Fruit fly (Drosophila melanogaster): ENCODE measurements around the gene S6k.

Gene S6k

DNA sequence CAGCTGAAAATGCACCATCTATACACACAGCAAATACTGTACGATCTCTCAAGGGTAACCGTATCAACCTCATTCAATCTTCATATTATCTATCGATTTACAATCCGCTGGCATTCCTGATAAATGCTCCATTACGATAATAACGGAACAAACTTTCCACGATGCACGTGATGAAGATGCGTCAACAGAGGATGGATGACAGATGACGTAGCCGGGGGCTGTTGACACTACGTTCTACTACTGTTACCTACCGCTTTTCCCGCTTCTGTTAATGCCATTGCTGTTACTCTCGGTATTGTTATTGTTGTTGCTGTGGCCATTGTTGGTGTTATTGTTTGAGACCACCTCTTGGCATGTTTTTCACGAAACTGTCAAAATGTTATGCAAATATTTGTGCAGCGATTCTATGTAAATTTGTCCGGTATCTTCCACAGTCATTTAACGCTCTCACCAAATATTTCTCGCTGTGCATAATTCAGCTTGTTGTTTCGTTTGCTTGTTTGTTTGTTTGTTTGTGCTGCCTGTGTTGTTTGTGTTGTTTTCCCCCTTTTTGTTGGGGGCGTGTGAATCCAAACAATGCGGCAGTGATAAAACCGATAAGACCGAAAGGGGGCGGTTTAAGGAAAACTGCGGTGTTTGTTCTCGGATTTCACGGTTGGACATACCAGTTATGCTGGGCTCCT is 13.2 kb upstream of the S6k start (continued):
- peak; percentile 84 for TF ChIP-seq CG11723 (GFP tag; optimal IDR thresholded peaks at IDR 0.05)
- peak; percentile 69 for TF ChIP-seq sob (GFP tag; IDR thresholded peaks at IDR 0.05)
- peak; percentile 66 for TF ChIP-seq gcm (GFP tag; optimal IDR thresholded peaks at IDR 0.05)
- TF ChIP-seq CG18476 (GFP tag; optimal IDR thresholded peaks at IDR 0.05): peak; percentile 67
- peak; percentile 43 for TF ChIP-seq CG30403 (GFP tag; optimal IDR thresholded peaks at IDR 0.05)
- TF ChIP-seq jumu (GFP tag; optimal IDR thresholded peaks at IDR 0.05): peak; percentile 62
- TF ChIP-seq CG1529 (GFP tag; optimal IDR thresholded peaks at IDR 0.05): peak; percentile 82
- TF ChIP-seq Doc2 (GFP tag; IDR thresholded peaks at IDR 0.05): no peak
- TF ChIP-seq Hmx (GFP tag; optimal IDR thresholded peaks at IDR 0.05): no peak
- no peak for TF ChIP-seq CG12155 (GFP tag; optimal IDR thresholded peaks at IDR 0.05)
- TF ChIP-seq mirr (GFP tag; optimal IDR thresholded peaks at IDR 0.05): peak; percentile 55
- no peak for TF ChIP-seq CG3995 (GFP tag; optimal IDR thresholded peaks at IDR 0.05)
- TF ChIP-seq CG14710 (tag; optimal IDR thresholded peaks at IDR 0.05): peak; percentile 89
- peak; percentile 70 for TF ChIP-seq Hmr (GFP tag; optimal IDR thresholded peaks at IDR 0.05)
- TF ChIP-seq Vsx1 (GFP tag; optimal IDR thresholded peaks at IDR 0.05): peak; percentile 85
- no peak for TF ChIP-seq nerfin-2 (GFP tag; IDR thresholded peaks at IDR 0.05; ENCODE audit: partially characterized antibody)
- TF ChIP-seq HHEX (GFP tag; optimal IDR thresholded peaks at IDR 0.05): peak; percentile 88
- peak; percentile 90 for TF ChIP-seq Mes4 (GFP tag; optimal IDR thresholded peaks at IDR 0.05)
- TF ChIP-seq Sry-δ (GFP tag; optimal IDR thresholded peaks at IDR 0.05): peak; percentile 47
- peak; percentile 86; the same call in 1 of the 2 replicates for TF ChIP-seq chm (GFP tag; IDR thresholded peaks at IDR 0.05)
- TF ChIP-seq Rfx (GFP tag; IDR thresholded peaks at IDR 0.05): peak; percentile 59; the same call in 1 of the 2 replicates
- peak; percentile 61 for TF ChIP-seq CG10543 (GFP tag; optimal IDR thresholded peaks at IDR 0.05)
- TF ChIP-seq Sox100B (GFP tag; optimal IDR thresholded peaks at IDR 0.05): peak; percentile 89
- TF ChIP-seq fd96Cb (tag; optimal IDR thresholded peaks at IDR 0.05): peak; percentile 80
- TF ChIP-seq Dip3 (GFP tag; optimal IDR thresholded peaks at IDR 0.05): no peak
- TF ChIP-seq CG5180 (GFP tag; optimal IDR thresholded peaks at IDR 0.05): peak; percentile 85
- TF ChIP-seq Mad (GFP tag; optimal IDR thresholded peaks at IDR 0.05): peak; percentile 75
- TF ChIP-seq fd102C (GFP tag; optimal IDR thresholded peaks at IDR 0.05): peak; percentile 96
- TF ChIP-seq CG3065 (GFP tag; optimal IDR thresholded peaks at IDR 0.05): peak; percentile 87
- TF ChIP-seq Gsc (GFP tag; IDR thresholded peaks at IDR 0.05): no peak
- TF ChIP-seq YL-1 (GFP tag; optimal IDR thresholded peaks at IDR 0.05): peak; percentile 77
- peak; percentile 93 for TF ChIP-seq CG12071 (GFP tag; optimal IDR thresholded peaks at IDR 0.05)
- no peak for TF ChIP-seq CG9215 (GFP tag; IDR thresholded peaks at IDR 0.05)
- no peak for TF ChIP-seq hbn (GFP tag; IDR thresholded peaks at IDR 0.05; ENCODE audit: partially characterized antibody)
- no peak for TF ChIP-seq Ravus (GFP tag; IDR thresholded peaks at IDR 0.05)
- TF ChIP-seq CG2116 (GFP tag; optimal IDR thresholded peaks at IDR 0.05): peak; percentile 73
- TF ChIP-seq CG4424 (GFP tag; optimal IDR thresholded peaks at IDR 0.05): peak; percentile 87
- peak; percentile 72 for TF ChIP-seq disco-r (GFP tag; optimal IDR thresholded peaks at IDR 0.05)
- TF ChIP-seq Sry-β (GFP tag; optimal IDR thresholded peaks at IDR 0.05): peak; percentile 72
- TF ChIP-seq CG18764 (GFP tag; optimal IDR thresholded peaks at IDR 0.05): peak; percentile 90
- TF ChIP-seq slou (GFP tag; optimal IDR thresholded peaks at IDR 0.05): no peak
- TF ChIP-seq lilli (GFP tag; optimal IDR thresholded peaks at IDR 0.05): peak; percentile 44
- peak; percentile 89 for TF ChIP-seq CG15601 (tag; optimal IDR thresholded peaks at IDR 0.05)
- TF ChIP-seq CG8765 (GFP tag; IDR thresholded peaks at IDR 0.05): no peak
- peak; percentile 82 for TF ChIP-seq zfh1 (GFP tag; IDR thresholded peaks at IDR 0.05)
- peak; percentile 54 for TF ChIP-seq CG12299 (tag; optimal IDR thresholded peaks at IDR 0.05)
- peak; percentile 83 for TF ChIP-seq CG31365 (tag; optimal IDR thresholded peaks at IDR 0.05)
- no peak for TF ChIP-seq GATAe (GFP tag; conservative IDR thresholded peaks at IDR 0.05)
- TF ChIP-seq phol (tag; optimal IDR thresholded peaks at IDR 0.05): peak; percentile 63
- TF ChIP-seq CG3163 (GFP tag; optimal IDR thresholded peaks at IDR 0.05): peak; percentile 80

Data from whole organism, embryonic.